Worm (Caenorhabditis elegans): Measurements from ENCODE around the gene eef-1A.1.

eef-1A.1 gene

DNA sequence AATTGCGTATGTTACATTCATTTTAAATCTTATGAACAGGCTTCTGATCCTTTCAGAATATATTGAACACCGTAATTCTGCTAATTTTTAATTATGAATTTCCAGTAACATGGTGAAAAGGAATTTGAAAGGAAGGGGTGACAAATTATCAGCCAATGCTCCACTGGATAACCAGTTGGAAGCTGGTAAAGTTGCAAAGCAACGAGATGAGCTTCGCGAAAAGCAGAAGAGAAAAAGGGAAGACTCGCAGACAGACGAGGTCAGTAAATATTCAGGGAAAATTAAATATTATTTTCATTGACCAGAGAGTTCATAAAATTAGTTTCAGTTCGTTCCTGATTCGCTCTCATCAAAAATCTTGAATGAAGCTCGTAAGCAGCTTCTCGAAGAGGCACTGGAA is 39.6 kb downstream of the eef-1A.1 start, which contains the start of gene byn-1 (continued):
- TF ChIP-seq ztf-22 (GFP tag; optimal IDR thresholded peaks at IDR 0.05): no peak
- no peak for TF ChIP-seq B0019.2 (GFP tag; conservative IDR thresholded peaks at IDR 0.05)
- no peak for TF ChIP-seq lin-35 (GFP tag; optimal IDR thresholded peaks at IDR 0.05)
- no peak for TF ChIP-seq attf-6 (GFP tag; IDR thresholded peaks at IDR 0.05)
- no peak for TF ChIP-seq ceh-58 (GFP tag; IDR thresholded peaks at IDR 0.05)
- no peak for TF ChIP-seq pbrm-1 (GFP tag; IDR thresholded peaks at IDR 0.05)
- no peak for TF ChIP-seq mxl-1 (tag; optimal IDR thresholded peaks at IDR 0.05)
- no peak for TF ChIP-seq ceh-91 (GFP tag; IDR thresholded peaks at IDR 0.05)
- TF ChIP-seq efl-1 (GFP tag; optimal IDR thresholded peaks at IDR 0.05): no peak
- TF ChIP-seq nhr-179 (tag; optimal IDR thresholded peaks at IDR 0.05): no peak
- TF ChIP-seq ceh-27 (GFP tag; optimal IDR thresholded peaks at IDR 0.05): no peak
- TF ChIP-seq bed-1 (GFP tag; IDR thresholded peaks at IDR 0.05): no peak
- TF ChIP-seq B0035.1 (tag; optimal IDR thresholded peaks at IDR 0.05): no peak
- no peak for TF ChIP-seq F37B4.10 (GFP tag; IDR thresholded peaks at IDR 0.05)
- no peak for TF ChIP-seq C06A6.2 (GFP tag; conservative IDR thresholded peaks at IDR 0.05)
- no peak for TF ChIP-seq rpc-1 (optimal IDR thresholded peaks at IDR 0.05)
- no peak for TF ChIP-seq rpc-1 (tag; optimal IDR thresholded peaks at IDR 0.05)
- no peak for TF ChIP-seq sdz-38 (tag; optimal IDR thresholded peaks at IDR 0.05)
- TF ChIP-seq ceh-40 (GFP tag; IDR thresholded peaks at IDR 0.05): no peak
- TF ChIP-seq Y95B8A.8 (GFP tag; IDR thresholded peaks at IDR 0.05): no peak
- no peak for TF ChIP-seq ceh-79 (tag; optimal IDR thresholded peaks at IDR 0.05)
- peak; percentile 76 for TF ChIP-seq fkh-3 (tag; optimal IDR thresholded peaks at IDR 0.05)
- no peak for TF ChIP-seq T26A5.8 (tag; optimal IDR thresholded peaks at IDR 0.05)
- no peak for TF ChIP-seq F55B11.4 (tag; optimal IDR thresholded peaks at IDR 0.05; ENCODE audit: borderline replicate concordance, insufficient read depth)
- no peak for TF ChIP-seq zim-3 (tag; optimal IDR thresholded peaks at IDR 0.05)
- TF ChIP-seq Y67H2A.10 (GFP tag; conservative IDR thresholded peaks at IDR 0.05): no peak
- no peak for TF ChIP-seq ztf-18 (tag; optimal IDR thresholded peaks at IDR 0.05)
- no peak for TF ChIP-seq hmg-20 (GFP tag; IDR thresholded peaks at IDR 0.05)
- no peak for TF ChIP-seq F22D6.2 (tag; optimal IDR thresholded peaks at IDR 0.05)
- TF ChIP-seq F57A8.1 (GFP tag; optimal IDR thresholded peaks at IDR 0.05): no peak
- no peak for TF ChIP-seq ztf-28 (GFP tag; IDR thresholded peaks at IDR 0.05)
- no peak for TF ChIP-seq unc-62 (GFP tag; optimal IDR thresholded peaks at IDR 0.05)
- TF ChIP-seq dox-1 (GFP tag; IDR thresholded peaks at IDR 0.05): no peak
- TF ChIP-seq F33H1.4 (GFP tag; IDR thresholded peaks at IDR 0.05): no peak
- no peak for TF ChIP-seq K12H6.12 (tag; optimal IDR thresholded peaks at IDR 0.05)
- TF ChIP-seq F23B12.7 (tag; optimal IDR thresholded peaks at IDR 0.05; ENCODE audit: insufficient read depth): no peak
- TF ChIP-seq ztf-3 (GFP tag; optimal IDR thresholded peaks at IDR 0.05): no peak
- TF ChIP-seq snpc-4 (GFP tag; optimal IDR thresholded peaks at IDR 0.05): no peak
- peak in 1 of 4 experiments; percentile 26 for TF ChIP-seq snpc-4 (tag; optimal IDR thresholded peaks at IDR 0.05)
- TF ChIP-seq nfya-1 (tag; optimal IDR thresholded peaks at IDR 0.05; ENCODE audit: borderline replicate concordance, insufficient read depth): no peak
- TF ChIP-seq somi-1 (GFP tag; optimal IDR thresholded peaks at IDR 0.05): no peak
- no peak for TF ChIP-seq egl-18 (GFP tag; IDR thresholded peaks at IDR 0.05)
- TF ChIP-seq egrh-3 (GFP tag; IDR thresholded peaks at IDR 0.05): no peak
- no peak for TF ChIP-seq sptf-2 (GFP tag; optimal IDR thresholded peaks at IDR 0.05)
- no peak for TF ChIP-seq attf-5 (GFP tag; optimal IDR thresholded peaks at IDR 0.05)
- no peak for TF ChIP-seq ZK185.1 (tag; optimal IDR thresholded peaks at IDR 0.05; ENCODE audit: poor library complexity, severe bottlenecking)
- TF ChIP-seq ama-1 (optimal IDR thresholded peaks at IDR 0.05): no peak
- TF ChIP-seq ama-1 (GFP tag; optimal IDR thresholded peaks at IDR 0.05): peak in 1 of 2 experiments; percentile 26
- no peak for TF ChIP-seq attf-3 (GFP tag; conservative IDR thresholded peaks at IDR 0.05)
- TF ChIP-seq nfya-2 (GFP tag; IDR thresholded peaks at IDR 0.05): no peak
- TF ChIP-seq madf-8 (GFP tag; conservative IDR thresholded peaks at IDR 0.05): no peak

Data from whole organism, young adult.